Worm (Caenorhabditis elegans): ENCODE measurements around the gene ZC15.3.

DNA sequence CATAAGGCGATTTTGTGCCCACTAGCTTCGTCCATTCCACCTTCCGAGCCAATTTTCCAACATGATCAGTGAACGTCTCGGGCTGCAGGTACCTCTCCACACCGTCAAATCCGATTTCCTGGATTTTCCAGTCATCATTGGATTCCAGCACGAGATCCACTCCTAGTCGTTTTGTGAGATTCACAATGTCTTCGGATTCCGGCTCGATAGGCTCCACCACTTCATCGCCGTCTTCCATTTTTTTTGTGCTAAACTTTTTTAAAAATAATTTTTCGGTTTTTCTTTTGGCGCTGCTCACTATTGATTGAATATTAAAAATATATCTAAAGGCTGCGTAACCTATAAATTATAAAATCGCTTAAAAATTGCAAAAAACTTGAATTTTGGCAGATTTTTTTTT is 36.4 kb upstream of the ZC15.3 start, which contains the start of gene mdt-17:
- TF ChIP-seq ceh-2 (tag; optimal IDR thresholded peaks at IDR 0.05) = no peak
- no peak for TF ChIP-seq Y22D7AL.16 (tag; optimal IDR thresholded peaks at IDR 0.05)
- TF ChIP-seq unc-3 (GFP tag; conservative IDR thresholded peaks at IDR 0.05) = no peak
- no peak for TF ChIP-seq unc-3 (tag; optimal IDR thresholded peaks at IDR 0.05)
- TF ChIP-seq mec-3 (tag; optimal IDR thresholded peaks at IDR 0.05; ENCODE audit: borderline replicate concordance) = no peak

All from whole organism, late embryonic.